Fruit fly (Drosophila melanogaster) S2 (cell line): ENCODE results near the gene Mtp.

Experiments used
- CG8478 ChIP-seq: fragments of >200 bp; optimal IDR thresholded peaks from 2 replicates; lab custom pipeline; 2018
- CTCF ChIP-seq, 2 experiments: fragments of >200 bp; optimal IDR thresholded peaks; 2 replicates each; lab custom pipeline; 2018

dm6 chr2L:20891188-20891587 lies 31.5 kb downstream of the Mtp start:
- TF ChIP-seq CG8478: no peak
- peak in 1 of 2 experiments; percentile 0 for TF ChIP-seq CTCF (optimal IDR thresholded peaks at IDR 0.05; lab: Kevin White, UChicago)
